Fruit fly (Drosophila melanogaster): ENCODE results near the gene mid.
A peak's percentile ranks its signal among the peaks of the same experiment; 100 is the strongest.

mid gene

DNA sequence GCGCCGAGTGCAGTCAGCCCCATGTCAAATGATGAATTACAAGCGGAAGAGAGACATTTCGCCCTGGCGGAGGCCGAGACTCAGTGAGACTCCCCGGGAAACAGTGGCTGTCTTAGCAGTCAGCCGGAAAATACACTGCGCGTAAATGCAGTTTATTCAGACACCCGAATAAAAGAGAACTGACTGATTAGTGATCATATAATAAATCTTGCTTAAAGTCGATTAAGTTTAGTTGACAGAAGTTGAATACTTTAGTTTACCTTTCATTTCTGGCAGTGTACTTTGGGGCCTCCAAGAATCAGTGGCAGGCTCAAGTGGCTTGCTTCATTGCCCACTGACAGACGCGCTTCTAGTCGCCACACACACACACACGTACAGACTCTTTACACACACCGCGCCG is 29.8 kb downstream of the mid start:
- TF ChIP-seq BEAF-32 (GFP tag; optimal IDR thresholded peaks at IDR 0.05) (no peak), CG17328 (GFP tag; IDR thresholded peaks at IDR 0.05) (peak; percentile 45; the same call in 1 of the 2 replicates), usp (GFP tag; optimal IDR thresholded peaks at IDR 0.05) (no peak), CG12219 (GFP tag; optimal IDR thresholded peaks at IDR 0.05) (peak; percentile 4), mirr (GFP tag; optimal IDR thresholded peaks at IDR 0.05) (no peak), Trl (optimal IDR thresholded peaks at IDR 0.05) (no peak), Trl (GFP tag; optimal IDR thresholded peaks at IDR 0.05) (no peak), CG10209 (GFP tag; optimal IDR thresholded peaks at IDR 0.05) (no peak), exex (tag; optimal IDR thresholded peaks at IDR 0.05) (no peak), CG13624 (GFP tag; optimal IDR thresholded peaks at IDR 0.05) (no peak), ara (GFP tag; IDR thresholded peaks at IDR 0.05) (peak; percentile 41; the same call in 1 of the 2 replicates), CG8944 (GFP tag; optimal IDR thresholded peaks at IDR 0.05) (no peak), sd (tag; optimal IDR thresholded peaks at IDR 0.05) (no peak), CG16815 (GFP tag; optimal IDR thresholded peaks at IDR 0.05) (peak; percentile 3), Bteb2 (GFP tag; optimal IDR thresholded peaks at IDR 0.05) (no peak), Med (GFP tag) (peak; percentile 66), fu2 (GFP tag; optimal IDR thresholded peaks at IDR 0.05) (no peak), nom (GFP tag; optimal IDR thresholded peaks at IDR 0.05) (peak; percentile 23), Hr39 (optimal IDR thresholded peaks at IDR 0.05) (no peak), CG6272 (GFP tag; IDR thresholded peaks at IDR 0.05) (no peak), lbe (GFP tag; optimal IDR thresholded peaks at IDR 0.05) (no peak), CG17829 (tag; optimal IDR thresholded peaks at IDR 0.05) (peak; percentile 21), CG18764 (GFP tag; optimal IDR thresholded peaks at IDR 0.05) (no peak), chif (GFP tag; optimal IDR thresholded peaks at IDR 0.05) (peak in 1 of 2 experiments; percentile 47), ttk (GFP tag; IDR thresholded peaks at IDR 0.05) (0 out of 2 replicates have a peak, but pooled peaks have one; percentile 18), CG15514 (GFP tag; optimal IDR thresholded peaks at IDR 0.05) (no peak), fru (optimal IDR thresholded peaks at IDR 0.05) (no peak), pb (GFP tag; optimal IDR thresholded peaks at IDR 0.05) (no peak), CG9437 (GFP tag; optimal IDR thresholded peaks at IDR 0.05) (no peak), pum (GFP tag; optimal IDR thresholded peaks at IDR 0.05) (peak; percentile 34), Xbp1 (GFP tag; optimal IDR thresholded peaks at IDR 0.05) (peak; percentile 13), ind (GFP tag; optimal IDR thresholded peaks at IDR 0.05) (no peak), CG11723 (GFP tag; optimal IDR thresholded peaks at IDR 0.05) (no peak), CG18011 (GFP tag; optimal IDR thresholded peaks at IDR 0.05) (no peak), Rx (GFP tag; IDR thresholded peaks at IDR 0.05) (no peak), CG10366 (GFP tag; IDR thresholded peaks at IDR 0.05) (0 out of 2 replicates have a peak, but pooled peaks have one; percentile 29), ken (GFP tag; IDR thresholded peaks at IDR 0.05) (0 out of 3 replicates have a peak, but pooled peaks have one; percentile 5), ATbp (GFP tag; optimal IDR thresholded peaks at IDR 0.05) (no peak), CG12744 (GFP tag; optimal IDR thresholded peaks at IDR 0.05) (no peak), chn (GFP tag; optimal IDR thresholded peaks at IDR 0.05) (peak; percentile 27), hbn (GFP tag; IDR thresholded peaks at IDR 0.05; ENCODE audit: partially characterized antibody) (no peak), CG12659 (GFP tag; optimal IDR thresholded peaks at IDR 0.05) (no peak), az2 (GFP tag; optimal IDR thresholded peaks at IDR 0.05) (peak; percentile 15), ham (GFP tag; IDR thresholded peaks at IDR 0.05) (no peak), CG7839 (tag; optimal IDR thresholded peaks at IDR 0.05) (peak; percentile 21), gro (GFP tag; optimal IDR thresholded peaks at IDR 0.05) (no peak), Stat92E (GFP tag; optimal IDR thresholded peaks at IDR 0.05) (no peak), E2f1 (GFP tag; IDR thresholded peaks at IDR 0.05) (no peak), crol (GFP tag; IDR thresholded peaks at IDR 0.05) (no peak), dan (GFP tag; IDR thresholded peaks at IDR 0.05) (peak; percentile 57; the same call in 1 of the 2 replicates), Pdp1 (GFP tag; optimal IDR thresholded peaks at IDR 0.05) (peak in 1 of 2 experiments; percentile 17), CG17361 (GFP tag; IDR thresholded peaks at IDR 0.05) (no peak)

Measured in whole organism, embryonic.